Worm (Caenorhabditis elegans): ENCODE measurements around the gene tax-6.

DNA sequence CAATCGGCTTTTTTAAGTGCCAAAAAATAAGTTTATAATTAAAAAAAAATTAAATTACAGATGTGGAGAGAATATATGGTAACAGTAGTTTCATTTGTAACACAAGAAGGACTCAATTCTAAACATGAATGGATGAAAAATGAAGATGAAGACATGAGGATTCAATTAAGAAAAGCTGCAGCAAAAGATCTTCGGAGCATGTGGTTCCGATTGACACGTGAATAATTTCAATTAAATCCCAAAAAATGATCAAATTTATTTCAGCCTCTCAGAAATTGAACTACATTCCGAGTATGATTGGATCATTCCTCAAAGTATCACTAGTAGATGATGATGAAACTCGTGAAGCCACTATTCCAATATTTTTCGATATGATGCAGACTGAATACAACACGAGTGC lies 12.0 kb downstream of the tax-6 start:
- no peak for TF ChIP-seq mep-1 (tag; optimal IDR thresholded peaks at IDR 0.05)
- TF ChIP-seq ham-2 (GFP tag; optimal IDR thresholded peaks at IDR 0.05) = no peak
- no peak for TF ChIP-seq nhr-237 (tag; optimal IDR thresholded peaks at IDR 0.05)
- TF ChIP-seq nhr-12 (tag; optimal IDR thresholded peaks at IDR 0.05) = no peak
- TF ChIP-seq lsy-2 (tag; optimal IDR thresholded peaks at IDR 0.05) = no peak
- TF ChIP-seq snpc-4 (tag; optimal IDR thresholded peaks at IDR 0.05) = no peak
- no peak for TF ChIP-seq ztf-11 (tag; optimal IDR thresholded peaks at IDR 0.05)
- TF ChIP-seq lin-13 (tag; optimal IDR thresholded peaks at IDR 0.05) = no peak
- TF ChIP-seq pha-4 (tag; optimal IDR thresholded peaks at IDR 0.05) = no peak
- TF ChIP-seq ces-1 (GFP tag; optimal IDR thresholded peaks at IDR 0.05) = no peak
- no peak for TF ChIP-seq nhr-2 (tag; optimal IDR thresholded peaks at IDR 0.05)
- no peak for TF ChIP-seq sptf-1 (tag; optimal IDR thresholded peaks at IDR 0.05)
